Fruit fly (Drosophila melanogaster): Measurements from ENCODE around the gene CG42464.

CG42464 gene

dm6 chr2L:3668451-3668850 lies 30.8 kb upstream of the CG42464 start, which contains the start of gene Sfp24Ba:
Gene Sfp24Ba, minus strand, starts transcription at chr2L:3668551.
- no peak for TF ChIP-seq CG7101 (tag; optimal IDR thresholded peaks at IDR 0.05)
- no peak for TF ChIP-seq CG7045 (GFP tag; optimal IDR thresholded peaks at IDR 0.05)
- no peak for TF ChIP-seq bab1 (GFP tag; optimal IDR thresholded peaks at IDR 0.05)
- TF ChIP-seq kay (GFP tag; ENCODE audit: borderline replicate concordance) = no peak
- no peak for TF ChIP-seq ovo (GFP tag; optimal IDR thresholded peaks at IDR 0.05)
- TF ChIP-seq Hr96 (GFP tag; optimal IDR thresholded peaks at IDR 0.05) = no peak
- TF ChIP-seq cnc (optimal IDR thresholded peaks at IDR 0.05) = no peak
- no peak for TF ChIP-seq cic (GFP tag; optimal IDR thresholded peaks at IDR 0.05)
- no peak for TF ChIP-seq pad (GFP tag; optimal IDR thresholded peaks at IDR 0.05)
- no peak for TF ChIP-seq CG5204 (GFP tag; optimal IDR thresholded peaks at IDR 0.05)

dm6 chr2L:3669034-3669433 lies 30.2 kb upstream of the CG42464 start, which contains the start of gene Sfp24Bd:
Gene Sfp24Bd, minus strand, starts transcription at chr2L:3669134.
- TF ChIP-seq CG11617 (GFP tag; optimal IDR thresholded peaks at IDR 0.05) (no peak), toe (GFP tag; optimal IDR thresholded peaks at IDR 0.05) (no peak), Hr96 (GFP tag; optimal IDR thresholded peaks at IDR 0.05) (no peak), CG5204 (GFP tag; optimal IDR thresholded peaks at IDR 0.05) (no peak), CG7045 (GFP tag; optimal IDR thresholded peaks at IDR 0.05) (no peak), ovo (GFP tag; optimal IDR thresholded peaks at IDR 0.05) (no peak), CG33017 (tag; optimal IDR thresholded peaks at IDR 0.05) (no peak), CG1620 (GFP tag; optimal IDR thresholded peaks at IDR 0.05) (no peak), CG14711 (tag; optimal IDR thresholded peaks at IDR 0.05) (no peak), cnc (optimal IDR thresholded peaks at IDR 0.05) (no peak)

- TF ChIP-seq Mnt (GFP tag; optimal IDR thresholded peaks at IDR 0.05) = no peak
Measured at dm6 chr2L:3669675-3670074, 29.6 kb upstream of the CG42464 start, which contains the start of gene Sfp24Bb. Gene Sfp24Bb, minus strand, starts transcription at chr2L:3669775.

- no peak for TF ChIP-seq bab1 (GFP tag; optimal IDR thresholded peaks at IDR 0.05)
- no peak for TF ChIP-seq pad (GFP tag; optimal IDR thresholded peaks at IDR 0.05)
- TF ChIP-seq kay (GFP tag; ENCODE audit: borderline replicate concordance) = no peak
- TF ChIP-seq Mnt (GFP tag; optimal IDR thresholded peaks at IDR 0.05) = no peak
- TF ChIP-seq CG14711 (tag; optimal IDR thresholded peaks at IDR 0.05) = no peak
- TF ChIP-seq CG7045 (GFP tag; optimal IDR thresholded peaks at IDR 0.05) = no peak
- no peak for TF ChIP-seq CG33017 (tag; optimal IDR thresholded peaks at IDR 0.05)
- TF ChIP-seq ovo (GFP tag; optimal IDR thresholded peaks at IDR 0.05) = no peak
- TF ChIP-seq cic (GFP tag; optimal IDR thresholded peaks at IDR 0.05) = no peak
- TF ChIP-seq tj (GFP tag; optimal IDR thresholded peaks at IDR 0.05) = no peak
- TF ChIP-seq CG12768 (GFP tag; optimal IDR thresholded peaks at IDR 0.05) = no peak
- TF ChIP-seq CG5204 (GFP tag; optimal IDR thresholded peaks at IDR 0.05) = no peak
- no peak for TF ChIP-seq Hr96 (GFP tag; optimal IDR thresholded peaks at IDR 0.05)
- TF ChIP-seq CG11617 (GFP tag; optimal IDR thresholded peaks at IDR 0.05) = no peak
- no peak for TF ChIP-seq toe (GFP tag; optimal IDR thresholded peaks at IDR 0.05)
- TF ChIP-seq CG7101 (tag; optimal IDR thresholded peaks at IDR 0.05) = no peak
- TF ChIP-seq CG1620 (GFP tag; optimal IDR thresholded peaks at IDR 0.05) = no peak
- TF ChIP-seq Crg-1 (GFP tag; optimal IDR thresholded peaks at IDR 0.05) = no peak
- no peak for TF ChIP-seq Clk (GFP tag; optimal IDR thresholded peaks at IDR 0.05)
Measured at dm6 chr2L:3670481-3670880, 28.8 kb upstream of the CG42464 start, which contains the start of gene Sfp24Bc. Gene Sfp24Bc, minus strand, starts transcription at chr2L:3670581.

dm6 chr2L:3675770-3676169 lies 23.5 kb upstream of the CG42464 start:
- TF ChIP-seq Crg-1 (GFP tag; optimal IDR thresholded peaks at IDR 0.05) = no peak
- TF ChIP-seq CG14711 (tag; optimal IDR thresholded peaks at IDR 0.05) = no peak
- TF ChIP-seq pad (GFP tag; optimal IDR thresholded peaks at IDR 0.05) = no peak
- TF ChIP-seq Mnt (GFP tag; optimal IDR thresholded peaks at IDR 0.05) = no peak
- TF ChIP-seq Clk (GFP tag; optimal IDR thresholded peaks at IDR 0.05) = no peak

dm6 chr2L:3681338-3681737 lies 17.9 kb upstream of the CG42464 start:
- TF ChIP-seq CG11617 (GFP tag; optimal IDR thresholded peaks at IDR 0.05) (no peak), CG33017 (tag; optimal IDR thresholded peaks at IDR 0.05) (no peak), Hr96 (GFP tag; optimal IDR thresholded peaks at IDR 0.05) (no peak), kay (GFP tag; ENCODE audit: borderline replicate concordance) (no peak), Crg-1 (GFP tag; optimal IDR thresholded peaks at IDR 0.05) (no peak), CG7045 (GFP tag; optimal IDR thresholded peaks at IDR 0.05) (no peak), cic (GFP tag; optimal IDR thresholded peaks at IDR 0.05) (no peak), CG14711 (tag; optimal IDR thresholded peaks at IDR 0.05) (no peak), toe (GFP tag; optimal IDR thresholded peaks at IDR 0.05) (no peak), CG1620 (GFP tag; optimal IDR thresholded peaks at IDR 0.05) (no peak), Clk (GFP tag; optimal IDR thresholded peaks at IDR 0.05) (no peak), CG12768 (GFP tag; optimal IDR thresholded peaks at IDR 0.05) (no peak), Mnt (GFP tag; optimal IDR thresholded peaks at IDR 0.05) (no peak), bab1 (GFP tag; optimal IDR thresholded peaks at IDR 0.05) (no peak), pad (GFP tag; optimal IDR thresholded peaks at IDR 0.05) (no peak), tj (GFP tag; optimal IDR thresholded peaks at IDR 0.05) (no peak), CG5204 (GFP tag; optimal IDR thresholded peaks at IDR 0.05) (no peak)

- TF ChIP-seq tj (GFP tag; optimal IDR thresholded peaks at IDR 0.05) (no peak), pad (GFP tag; optimal IDR thresholded peaks at IDR 0.05) (no peak), toe (GFP tag; optimal IDR thresholded peaks at IDR 0.05) (no peak), CG33017 (tag; optimal IDR thresholded peaks at IDR 0.05) (no peak), CG1620 (GFP tag; optimal IDR thresholded peaks at IDR 0.05) (no peak), Mnt (GFP tag; optimal IDR thresholded peaks at IDR 0.05) (no peak), kay (GFP tag; ENCODE audit: borderline replicate concordance) (no peak), bab1 (GFP tag; optimal IDR thresholded peaks at IDR 0.05) (no peak), Crg-1 (GFP tag; optimal IDR thresholded peaks at IDR 0.05) (no peak), cnc (optimal IDR thresholded peaks at IDR 0.05) (no peak), CG7045 (GFP tag; optimal IDR thresholded peaks at IDR 0.05) (no peak), CG12768 (GFP tag; optimal IDR thresholded peaks at IDR 0.05) (no peak), CG7101 (tag; optimal IDR thresholded peaks at IDR 0.05) (no peak), cic (GFP tag; optimal IDR thresholded peaks at IDR 0.05) (no peak), CG5204 (GFP tag; optimal IDR thresholded peaks at IDR 0.05) (no peak), CG14711 (tag; optimal IDR thresholded peaks at IDR 0.05) (no peak)
Measured at dm6 chr2L:3682489-3682888, 16.8 kb upstream of the CG42464 start.
